Worm (Caenorhabditis elegans): ENCODE data around the gene Y39A1A.10.

Y39A1A.10 gene

ce11 chrIII:10624564-10624963, 8.0 kb upstream of the Y39A1A.10 start:
- no peak for TF ChIP-seq unc-62 (GFP tag; optimal IDR thresholded peaks at IDR 0.05)

ce11 chrIII:10628360-10628759, 4.2 kb upstream of the Y39A1A.10 start:
- TF ChIP-seq unc-62 (GFP tag; optimal IDR thresholded peaks at IDR 0.05), result no peak

ce11 chrIII:10629043-10629442, 3.5 kb upstream of the Y39A1A.10 start, which contains the start of gene swt-4:
TSS of gene swt-4 (minus strand) at chrIII:10629143.
- TF ChIP-seq unc-62 (GFP tag; optimal IDR thresholded peaks at IDR 0.05), result no peak

- TF ChIP-seq unc-62 (GFP tag; optimal IDR thresholded peaks at IDR 0.05), result no peak
These were observed 2.7 kb upstream of the Y39A1A.10 start for ce11 chrIII:10629795-10630194.

- no peak for TF ChIP-seq unc-62 (GFP tag; optimal IDR thresholded peaks at IDR 0.05)
These were observed 538 bp upstream of the Y39A1A.10 start for ce11 chrIII:10631870-10632509.

- no peak for TF ChIP-seq unc-62 (GFP tag; optimal IDR thresholded peaks at IDR 0.05)
These were observed 811 bp downstream of the Y39A1A.10 start, which contains the start of gene Y39A1A.9 for ce11 chrIII:10633403-10633674. TSS of gene Y39A1A.9 (minus strand) at chrIII:10633501.

- TF ChIP-seq unc-62 (GFP tag; optimal IDR thresholded peaks at IDR 0.05), result no peak
These were observed 1.5 kb downstream of the Y39A1A.10 start for ce11 chrIII:10634034-10634433.

ce11 chrIII:10634576-10634975, 2.0 kb downstream of the Y39A1A.10 start:
- no peak for TF ChIP-seq unc-62 (GFP tag; optimal IDR thresholded peaks at IDR 0.05)

ce11 chrIII:10636493-10637031, 4.0 kb downstream of the Y39A1A.10 start:
- no peak for TF ChIP-seq unc-62 (GFP tag; optimal IDR thresholded peaks at IDR 0.05)

- no peak for TF ChIP-seq unc-62 (GFP tag; optimal IDR thresholded peaks at IDR 0.05)
These were observed 5.4 kb downstream of the Y39A1A.10 start for ce11 chrIII:10637933-10638332.

ce11 chrIII:10638339-10639021, 6.0 kb downstream of the Y39A1A.10 start, which contains the start of gene Y39A1A.27:
TSS of gene Y39A1A.27 (plus strand) at chrIII:10638971.
- TF ChIP-seq unc-62 (GFP tag; optimal IDR thresholded peaks at IDR 0.05), result no peak

ce11 chrIII:10642781-10643180, 10.3 kb downstream of the Y39A1A.10 start, which contains the start of the genes dhs-11 and orc-1:
TSS of gene dhs-11 (minus strand) at chrIII:10642865.
TSS of gene orc-1 (plus strand) at chrIII:10643129.
- TF ChIP-seq unc-62 (GFP tag; optimal IDR thresholded peaks at IDR 0.05), result no peak

- TF ChIP-seq unc-62 (GFP tag; optimal IDR thresholded peaks at IDR 0.05), result no peak
These were observed 13.6 kb downstream of the Y39A1A.10 start, which contains the start of gene orc-4 for ce11 chrIII:10646094-10646493. TSS of gene orc-4 (plus strand) at chrIII:10646170.

ce11 chrIII:10649219-10649618, 16.7 kb downstream of the Y39A1A.10 start, which contains the start of gene emg-1:
TSS of gene emg-1 (plus strand) at chrIII:10649519.
- TF ChIP-seq unc-62 (GFP tag; optimal IDR thresholded peaks at IDR 0.05), result no peak

- no peak for TF ChIP-seq unc-62 (GFP tag; optimal IDR thresholded peaks at IDR 0.05)
These were observed 19.1 kb downstream of the Y39A1A.10 start for ce11 chrIII:10651634-10652033.

- TF ChIP-seq unc-62 (GFP tag; optimal IDR thresholded peaks at IDR 0.05), result no peak
These were observed 20.3 kb downstream of the Y39A1A.10 start for ce11 chrIII:10652833-10653232.

ce11 chrIII:10653479-10653878, 21.0 kb downstream of the Y39A1A.10 start:
- no peak for TF ChIP-seq unc-62 (GFP tag; optimal IDR thresholded peaks at IDR 0.05)
